Worm (Caenorhabditis elegans) whole organism, L4 larva: ENCODE data around the gene mltn-9.

Experiments used
- F44E2.7 ChIP-seq: fragments of 200-800 bp; sonication (Bioruptor generic); IDR thresholded peaks from 2 replicates; pipeline ENCODE4 v2.1.2; 2022; ENCODE audit warnings: missing genetic modification characterization, missing compliant biosample characterization
- F49E8.2 ChIP-seq: sonication (generic microtip); optimal IDR thresholded peaks from 2 replicates; lab custom pipeline; 2016; ENCODE audit warnings: missing compliant biosample characterization, mild to moderate bottlenecking, missing genetic modification characterization, borderline replicate concordance
- Y48G9A.11 ChIP-seq: fragments of 200-800 bp; sonication (Bioruptor generic); IDR thresholded peaks from 2 replicates; pipeline ENCODE4 v1.3.6; 2022; ENCODE audit warnings: missing genetic modification reagents, missing genetic modification characterization, missing compliant biosample characterization
- ZK546.5 ChIP-seq, 2 experiments: sonication (generic microtip); optimal IDR thresholded peaks; 2 replicates each; lab custom pipeline; 2017; ENCODE audit warnings: missing biosample characterization in 2 of 2, missing genetic modification characterization in 2 of 2
- aha-1 ChIP-seq: fragments of 150-350 bp; peaks from one replicate; lab custom pipeline; 2014; ENCODE audit warnings: missing biosample characterization, missing genetic modification characterization
- ama-1 ChIP-seq: fragments of 150-350 bp; optimal IDR thresholded peaks from 2 replicates; lab custom pipeline; 2014; ENCODE audit warnings: inconsistent platforms, mixed read lengths
- ceh-62 ChIP-seq: sonication (generic microtip); optimal IDR thresholded peaks from 2 replicates; lab custom pipeline; 2017; ENCODE audit warnings: missing biosample characterization, missing genetic modification characterization
- dmd-6 ChIP-seq: fragments of 200-800 bp; sonication (Bioruptor generic); IDR thresholded peaks from 2 replicates; pipeline ENCODE4 v1.3.6; 2022; ENCODE audit warnings: missing genetic modification reagents, missing genetic modification characterization, missing compliant biosample characterization
- dmd-9 ChIP-seq: fragments of 200-800 bp; sonication (Bioruptor generic); IDR thresholded peaks from 2 replicates; pipeline ENCODE4 v1.3.6; 2022; ENCODE audit warnings: missing genetic modification reagents, missing genetic modification characterization, missing compliant biosample characterization
- duxl-1 ChIP-seq: sonication (generic microtip); optimal IDR thresholded peaks from 2 replicates; lab custom pipeline; 2016; ENCODE audit warnings: mild to moderate bottlenecking, missing genetic modification characterization, moderate library complexity, missing compliant biosample characterization; ENCODE audit not compliant: poor library complexity
- dve-1 ChIP-seq: sonication (generic microtip); optimal IDR thresholded peaks from 2 replicates; lab custom pipeline; 2017; ENCODE audit warnings: antibody characterized with exemption, mild to moderate bottlenecking, missing genetic modification characterization, missing compliant biosample characterization; ENCODE audit not compliant: insufficient read depth
- egl-27 ChIP-seq: sonication (generic microtip); optimal IDR thresholded peaks from 3 replicates; lab custom pipeline; 2017; ENCODE audit warnings: missing biosample characterization, missing genetic modification reagents, missing genetic modification characterization
- hif-1 ChIP-seq, 2 experiments: sonication (generic microtip); optimal IDR thresholded peaks; 2 replicates each; lab custom pipeline; 2016 to 2017; ENCODE audit warnings: missing compliant biosample characterization in 2 of 2, missing genetic modification characterization in 2 of 2, missing genetic modification reagents in 2 of 2, missing genotype in 2 of 2, mild to moderate bottlenecking in 1 of 2
- hlh-11 ChIP-seq: fragments of 200-800 bp; sonication (Bioruptor generic); optimal IDR thresholded peaks from 2 replicates; lab custom pipeline; 2018; ENCODE audit warnings: mild to moderate bottlenecking, missing genetic modification characterization, missing compliant biosample characterization
- hmg-1.1 ChIP-seq: fragments of 200-800 bp; sonication (Bioruptor generic); IDR thresholded peaks from 2 replicates; pipeline ENCODE4 v1.3.6; 2022; ENCODE audit warnings: missing genetic modification reagents, missing genetic modification characterization, missing compliant biosample characterization
- lim-7 ChIP-seq: fragments of 200-800 bp; sonication (Bioruptor generic); IDR thresholded peaks from 2 replicates; pipeline ENCODE4 v1.3.6; 2022; ENCODE audit warnings: missing genetic modification characterization, missing compliant biosample characterization
- lin-15B ChIP-seq: fragments of 150-350 bp; sonication (generic microtip); optimal IDR thresholded peaks from 3 replicates; lab custom pipeline; 2014; ENCODE audit warnings: missing biosample characterization, missing genetic modification characterization
- lir-3 ChIP-seq: sonication (generic microtip); optimal IDR thresholded peaks from 2 replicates; lab custom pipeline; 2016; ENCODE audit warnings: mild to moderate bottlenecking, missing genetic modification characterization, missing compliant biosample characterization
- madf-5 ChIP-seq, 2 experiments: fragments of 200-800 bp; sonication (Bioruptor generic); IDR thresholded peaks; 2 replicates each; pipeline ENCODE4 v1.3.6; 2022; ENCODE audit warnings: missing compliant biosample characterization in 2 of 2, missing genetic modification characterization in 2 of 2
- nhr-102 ChIP-seq: sonication (generic microtip); optimal IDR thresholded peaks from 2 replicates; lab custom pipeline; 2016; ENCODE audit warnings: mild to moderate bottlenecking, missing genetic modification characterization, moderate library complexity, missing compliant biosample characterization
- nhr-11 ChIP-seq: fragments of 150-350 bp; optimal IDR thresholded peaks from 2 replicates; lab custom pipeline; 2014; ENCODE audit warnings: missing biosample characterization, missing genetic modification characterization
- nhr-111 ChIP-seq: fragments of 200-800 bp; sonication (Bioruptor generic); optimal IDR thresholded peaks from 2 replicates; lab custom pipeline; 2018; ENCODE audit warnings: mild to moderate bottlenecking, missing genetic modification characterization, missing compliant biosample characterization
- nhr-28 ChIP-seq: fragments of 150-350 bp; optimal IDR thresholded peaks from 2 replicates; lab custom pipeline; 2014; ENCODE audit warnings: missing biosample characterization, missing genetic modification characterization
- nhr-41 ChIP-seq: fragments of 200-800 bp; sonication (Bioruptor generic); IDR thresholded peaks from 2 replicates; pipeline ENCODE4 v1.3.6; 2022; ENCODE audit warnings: missing genetic modification reagents, missing genetic modification characterization, missing compliant biosample characterization
- nhr-42 ChIP-seq: fragments of 200-800 bp; sonication (Bioruptor generic); IDR thresholded peaks from 2 replicates; pipeline ENCODE4 v1.3.6; 2022; ENCODE audit warnings: missing genetic modification characterization, missing compliant biosample characterization
- nhr-76 ChIP-seq: fragments of 150-350 bp; optimal IDR thresholded peaks from 2 replicates; lab custom pipeline; 2014; ENCODE audit warnings: missing biosample characterization, missing genetic modification characterization
- pha-4 ChIP-seq, 2 experiments: fragments of 150-350 bp in 1 of 2; fragments of 200-800 bp in 1 of 2; sonication (Bioruptor generic) in 1 of 2; IDR thresholded peaks in 1 of 2; optimal IDR thresholded peaks in 1 of 2; 2 replicates each; pipeline versions ENCODE4 v1.3.6 to Lab custom; 2014 to 2022; ENCODE audit warnings: missing genetic modification characterization in 2 of 2, missing genetic modification reagents in 2 of 2, missing biosample characterization in 1 of 2, missing compliant biosample characterization in 1 of 2
- php-3 ChIP-seq: fragments of 200-800 bp; sonication (Bioruptor generic); IDR thresholded peaks from 2 replicates; pipeline ENCODE4 v1.3.6; 2022; ENCODE audit warnings: missing genetic modification reagents, missing genetic modification characterization, missing compliant biosample characterization
- pqm-1 ChIP-seq: sonication (generic microtip); optimal IDR thresholded peaks from 2 replicates; lab custom pipeline; 2017; ENCODE audit warnings: missing biosample characterization, missing genetic modification characterization
- rbr-2 ChIP-seq: sonication (generic microtip); optimal IDR thresholded peaks from 2 replicates; lab custom pipeline; 2016; ENCODE audit warnings: missing genotype, missing genetic modification characterization, missing compliant biosample characterization
- sdz-12 ChIP-seq: fragments of 200-800 bp; sonication (Bioruptor generic); optimal IDR thresholded peaks from 2 replicates; lab custom pipeline; 2018; ENCODE audit warnings: mild to moderate bottlenecking, missing genetic modification characterization, missing compliant biosample characterization
- snpc-4 ChIP-seq: fragments of 150-350 bp; optimal IDR thresholded peaks from 2 replicates; lab custom pipeline; 2014; ENCODE audit warnings: missing biosample characterization, missing genetic modification characterization
- spr-3 ChIP-seq: fragments of 200-800 bp; sonication (Bioruptor generic); optimal IDR thresholded peaks from 2 replicates; lab custom pipeline; 2018; ENCODE audit warnings: mild to moderate bottlenecking, missing genetic modification characterization, missing compliant biosample characterization
- unc-62 ChIP-seq, 3 experiments: fragments of 150-350 bp in 1 of 3; sonication (generic microtip); optimal IDR thresholded peaks in 2 of 3; peaks in 1 of 3; 1 replicate in 1 of 3; 2 replicates in 2 of 3; lab custom pipeline; 2014 to 2017; ENCODE audit warnings: missing biosample characterization in 3 of 3, missing genetic modification characterization in 3 of 3, missing genetic modification reagents in 3 of 3, missing genotype in 1 of 3
- zfp-3 ChIP-seq: fragments of 200-800 bp; sonication (Bioruptor generic); conservative IDR thresholded peaks from 2 replicates; pipeline ENCODE4 v1.3.6; 2022; ENCODE audit warnings: missing genetic modification reagents, missing genetic modification characterization, missing compliant biosample characterization
- zip-2 ChIP-seq: fragments of 150-350 bp; optimal IDR thresholded peaks from 2 replicates; lab custom pipeline; 2014; ENCODE audit warnings: missing biosample characterization, missing genetic modification characterization
- ztf-7 ChIP-seq: fragments of 150-350 bp; optimal IDR thresholded peaks from 2 replicates; lab custom pipeline; 2014; ENCODE audit warnings: missing biosample characterization, missing genetic modification characterization

mltn-9 gene

DNA sequence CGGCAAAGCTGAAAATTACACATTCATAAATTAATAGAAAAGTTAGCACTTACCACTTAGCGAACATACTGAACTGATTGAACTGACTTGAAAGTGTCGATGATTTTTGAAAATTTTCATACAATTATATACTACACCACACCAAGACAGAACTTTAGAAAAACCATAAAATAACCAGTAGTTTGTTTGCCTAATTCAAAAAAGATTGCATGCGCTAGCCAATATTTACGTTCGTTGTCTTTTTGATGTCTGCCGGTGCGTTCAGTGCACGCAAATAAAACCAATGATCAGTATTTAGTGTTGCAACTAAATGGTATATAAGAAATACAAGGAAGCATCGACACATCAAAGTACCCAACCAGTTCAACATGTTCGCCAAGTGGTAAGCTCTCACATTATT lies 35.3 kb upstream of the mltn-9 start, which contains the start of the genes nspb-8 and nspb-9:
TSS of gene nspb-8 (minus strand) at position 101 of the 400 bp plus-strand sequence.
TSS of gene nspb-9 (plus strand) at position 311 of the 400 bp plus-strand sequence.
- no peak for TF ChIP-seq hmg-1.1 (GFP tag; lab: Robert Waterston, UW)
- TF ChIP-seq aha-1 = peak; percentile 42
- peak in 1 of 2 experiments; percentile 46 for TF ChIP-seq unc-62 (GFP tag; optimal IDR thresholded peaks at IDR 0.05 in 1 of 2; lab: Kevin White, UChicago)
- TF ChIP-seq unc-62 (tag; optimal IDR thresholded peaks at IDR 0.05; lab: Kevin White, UChicago) = no peak
- no peak for TF ChIP-seq Y48G9A.11 (GFP tag; lab: Robert Waterston, UW)
- TF ChIP-seq ceh-62 (tag; lab: Kevin White, UChicago) = no peak

DNA sequence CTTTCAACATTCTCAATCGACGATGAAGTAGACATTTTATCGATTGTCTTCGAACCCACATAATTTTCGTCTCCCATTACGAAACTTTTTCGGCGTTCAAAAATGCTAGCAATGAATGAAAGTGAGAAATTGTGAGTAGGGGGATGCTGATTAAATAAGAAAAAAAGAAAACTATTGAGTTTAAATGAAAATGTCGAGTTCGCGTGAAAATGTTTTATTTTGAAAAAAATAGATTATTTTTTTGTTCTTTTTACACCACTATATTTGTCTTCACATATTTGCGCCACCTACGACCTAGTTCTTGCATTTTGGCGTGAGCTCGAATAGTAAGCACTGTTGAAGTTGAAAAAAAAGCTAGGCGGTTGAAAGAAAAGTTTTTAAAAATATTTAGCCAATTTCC lies 33.6 kb upstream of the mltn-9 start, which contains the start of gene C01G12.3:
TSS of gene C01G12.3 (minus strand) at position 101 of the 400 bp plus-strand sequence.
- TF ChIP-seq hmg-1.1 (GFP tag; lab: Robert Waterston, UW) = no peak
- TF ChIP-seq snpc-4 (tag; lab: Kevin White, UChicago) = no peak
- TF ChIP-seq unc-62 (GFP tag; optimal IDR thresholded peaks at IDR 0.05 in 1 of 2; lab: Kevin White, UChicago) = peak in 1 of 2 experiments; percentile 11
- TF ChIP-seq unc-62 (tag; optimal IDR thresholded peaks at IDR 0.05; lab: Kevin White, UChicago) = no peak

DNA sequence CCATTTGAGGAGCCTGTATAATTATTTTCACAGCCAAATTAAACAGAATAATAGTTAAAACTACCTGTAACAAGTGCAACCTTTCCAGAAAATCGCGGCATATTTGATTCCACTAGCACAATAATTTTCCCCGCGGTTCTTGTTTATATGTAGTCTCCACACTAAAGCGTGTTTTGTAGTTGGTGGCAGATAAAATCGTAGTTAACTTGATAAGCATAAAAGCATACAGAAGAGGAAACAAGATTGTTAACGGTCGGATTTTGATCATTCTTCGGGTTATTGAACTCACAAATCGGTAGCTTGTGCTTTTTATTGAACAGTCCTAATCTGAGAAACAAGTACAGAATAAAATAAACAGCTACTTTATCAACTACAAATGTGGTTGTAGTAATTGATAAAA lies 28.4 kb upstream of the mltn-9 start, which contains the start of gene C01G12.5:
TSS of gene C01G12.5 (minus strand) at position 101 of the 400 bp plus-strand sequence.
- TF ChIP-seq aha-1 (peak; percentile 26), lir-3 (tag; lab: Kevin White, UChicago) (no peak), nhr-28 (peak; percentile 24), php-3 (GFP tag; lab: Robert Waterston, UW) (no peak)

DNA sequence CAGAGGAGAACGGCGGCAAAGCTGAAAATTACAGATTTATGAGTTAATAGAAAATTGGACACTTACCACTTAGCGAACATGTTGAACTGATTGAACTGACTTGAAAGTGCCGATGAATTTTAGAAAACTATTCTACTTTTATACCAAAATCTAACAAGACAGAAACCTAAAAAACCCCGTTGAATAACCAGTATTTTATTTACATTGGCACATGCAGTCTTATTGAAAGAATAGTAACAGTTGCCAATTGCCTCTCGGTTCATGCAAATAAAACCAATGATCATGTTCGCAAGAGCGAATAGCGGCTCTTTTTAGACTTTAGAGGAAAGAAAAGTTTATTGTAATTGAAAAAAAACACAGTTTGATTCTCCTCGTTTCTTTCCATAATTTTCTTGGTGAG lies 27.7 kb upstream of the mltn-9 start, which contains the start of gene nspb-10:
TSS of gene nspb-10 (minus strand) at position 101 of the 400 bp plus-strand sequence.
- TF ChIP-seq nhr-76 (tag; lab: Kevin White, UChicago) (no peak), spr-3 (GFP tag; lab: Kevin White, UChicago) (no peak), ZK546.5 (tag; optimal IDR thresholded peaks at IDR 0.05; lab: Kevin White, UChicago) (no peak), hif-1 (tag; optimal IDR thresholded peaks at IDR 0.05; lab: Kevin White, UChicago) (no peak), F49E8.2 (tag; lab: Kevin White, UChicago) (no peak), lim-7 (GFP tag; lab: Robert Waterston, UW) (no peak)

DNA sequence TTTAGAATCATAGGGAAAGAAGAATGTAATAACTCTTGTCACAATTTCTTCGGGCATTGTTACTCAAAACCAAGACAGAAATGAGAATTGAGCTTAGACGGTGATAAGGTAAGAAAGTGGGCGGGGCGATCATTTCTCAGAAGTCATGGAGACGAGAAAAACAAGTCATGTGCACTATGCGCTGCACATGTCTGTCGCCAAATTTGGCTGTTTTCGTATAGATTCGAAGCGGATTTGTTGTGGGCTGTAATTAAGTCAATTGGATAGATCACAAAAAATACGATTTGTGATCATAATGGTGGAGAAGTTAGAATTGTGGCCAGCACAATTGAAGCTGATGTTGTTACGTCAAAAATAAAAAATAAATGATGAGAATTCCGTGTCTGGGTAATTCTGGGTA lies 24.1 kb upstream of the mltn-9 start, which contains the start of gene C01G12.7:
TSS of gene C01G12.7 (minus strand) at position 195 of the 400 bp plus-strand sequence.
- no peak for TF ChIP-seq sdz-12
- no peak for TF ChIP-seq zfp-3 (GFP tag; lab: Robert Waterston, UW)
- TF ChIP-seq zip-2 (tag; lab: Kevin White, UChicago) = no peak
- no peak for TF ChIP-seq nhr-102
- 0 out of 2 replicates have a peak, but pooled peaks have one; percentile 13 for TF ChIP-seq nhr-42 (GFP tag; lab: Robert Waterston, UW)
- TF ChIP-seq snpc-4 (tag; lab: Kevin White, UChicago) = no peak
- no peak for TF ChIP-seq hlh-11 (tag; lab: Kevin White, UChicago)
- TF ChIP-seq, all 104 proteins: peak for 1

DNA sequence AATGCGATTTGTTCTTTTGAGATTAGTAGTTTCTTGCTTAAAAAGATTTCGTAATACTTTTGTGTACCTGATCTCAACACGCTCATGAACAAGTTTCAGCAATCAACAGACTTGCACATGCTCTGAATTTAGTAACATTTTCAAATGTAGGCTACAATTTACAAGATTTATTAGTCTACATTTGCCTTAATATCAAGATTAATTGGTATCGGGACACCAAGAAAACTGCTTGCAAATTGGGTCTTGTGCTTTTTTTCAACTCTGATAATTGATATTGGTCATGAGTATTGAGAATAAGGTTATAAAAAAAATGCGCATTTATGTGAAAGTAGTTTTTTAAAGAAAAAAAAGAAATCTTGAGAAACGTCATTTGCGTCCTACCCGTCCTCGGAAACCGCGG lies 23.2 kb upstream of the mltn-9 start:
- peak in 1 of 2 experiments; percentile 58 for TF ChIP-seq unc-62 (GFP tag; optimal IDR thresholded peaks at IDR 0.05 in 1 of 2; lab: Kevin White, UChicago)
- no peak for TF ChIP-seq unc-62 (tag; optimal IDR thresholded peaks at IDR 0.05; lab: Kevin White, UChicago)
- peak; percentile 64 for TF ChIP-seq nhr-11
- TF ChIP-seq aha-1 = peak; percentile 67
- no peak for TF ChIP-seq hif-1 (tag; optimal IDR thresholded peaks at IDR 0.05; lab: Kevin White, UChicago)

DNA sequence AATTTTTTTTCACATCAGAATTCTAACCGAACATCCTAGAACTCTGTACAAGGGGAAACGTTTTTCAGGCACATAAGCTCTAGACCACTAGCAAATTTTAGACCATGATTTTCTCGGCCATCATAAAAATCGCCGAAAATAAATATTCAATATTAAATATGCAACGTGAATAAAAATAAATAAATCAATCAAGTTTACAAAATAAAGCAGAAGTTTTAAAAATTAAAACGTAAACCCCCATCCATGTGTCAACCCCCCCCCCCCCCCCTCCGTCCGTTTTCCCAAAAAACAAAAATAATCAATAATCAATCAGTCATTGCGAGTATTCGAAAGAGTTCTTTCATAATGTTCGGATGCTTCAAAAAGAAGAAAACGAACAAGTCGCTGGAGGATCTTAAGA lies 22.6 kb upstream of the mltn-9 start, which contains the start of gene catp-4:
TSS of gene catp-4 (plus strand) at position 301 of the 400 bp plus-strand sequence.
- TF ChIP-seq ztf-7 (tag; lab: Kevin White, UChicago) (no peak), pqm-1 (no peak), madf-5 (GFP tag; IDR thresholded peaks at IDR 0.05; lab: Robert Waterston, UW) (no peak), dmd-9 (GFP tag; lab: Robert Waterston, UW) (no peak), nhr-111 (GFP tag; lab: Kevin White, UChicago) (no peak), lin-15B (tag; lab: Kevin White, UChicago) (no peak), pha-4 (GFP tag; IDR thresholded peaks at IDR 0.05; lab: Robert Waterston, UW) (no peak), pha-4 (tag; optimal IDR thresholded peaks at IDR 0.05; lab: Kevin White, UChicago) (no peak), lir-3 (tag; lab: Kevin White, UChicago) (no peak), nhr-41 (GFP tag; lab: Robert Waterston, UW) (no peak), dve-1 (tag; lab: Kevin White, UChicago) (no peak), duxl-1 (no peak), F44E2.7 (GFP tag; lab: Robert Waterston, UW) (no peak), ama-1 (lab: Kevin White, UChicago) (no peak), rbr-2 (tag; lab: Kevin White, UChicago) (no peak), egl-27 (no peak), zip-2 (tag; lab: Kevin White, UChicago) (no peak), dmd-6 (GFP tag; lab: Robert Waterston, UW) (no peak)
